Fruit fly (Drosophila melanogaster): ENCODE measurements around the gene CG12990.

dm6 chrX:17683506-17683858, 11.8 kb upstream of the CG12990 start:
- TF ChIP-seq insv (optimal IDR thresholded peaks at IDR 0.05) (no peak), h (optimal IDR thresholded peaks at IDR 0.05) (no peak), psq (optimal IDR thresholded peaks at IDR 0.05) (no peak), Sin3A (optimal IDR thresholded peaks at IDR 0.05) (no peak)

Data from Kc167 (cell line).